Fruit fly (Drosophila melanogaster): ENCODE results near the gene Nnk.
A peak's percentile ranks its signal among the peaks of the same experiment; 100 is the strongest.

DNA sequence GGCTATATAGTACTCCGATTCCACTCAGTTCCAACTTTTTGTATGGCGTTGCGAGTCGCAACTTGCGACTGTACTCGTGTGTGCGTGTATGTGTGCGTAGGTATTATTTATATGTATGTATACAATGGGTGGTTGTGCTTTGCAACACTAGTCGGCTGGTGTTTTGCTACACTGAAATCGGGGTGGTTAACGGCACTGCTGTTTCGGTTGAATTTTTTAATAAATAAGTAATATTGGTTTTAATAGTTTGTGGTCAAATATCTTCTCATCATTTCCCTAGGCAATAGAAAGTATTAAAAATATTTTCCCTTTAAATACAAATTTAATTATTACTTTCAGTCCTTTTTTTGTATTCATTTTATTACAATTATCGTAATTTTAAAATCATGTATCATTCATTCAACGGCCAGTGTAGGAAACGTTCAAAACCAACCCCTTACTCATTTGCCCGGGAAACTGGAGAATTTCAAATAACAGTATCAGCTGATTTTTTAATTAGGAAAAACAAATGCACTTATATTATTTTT, 6.8 kb downstream of the Nnk start, which contains the start of gene CG7379:
- no peak for TF ChIP-seq vri (GFP tag; optimal IDR thresholded peaks at IDR 0.05)
- no peak for TF ChIP-seq CG15336 (GFP tag; IDR thresholded peaks at IDR 0.05)
- 0 out of 3 replicates have a peak, but pooled peaks have one; percentile 63 for TF ChIP-seq CG6163 (GFP tag; IDR thresholded peaks at IDR 0.05)
- peak; percentile 89 for TF ChIP-seq esn (GFP tag; optimal IDR thresholded peaks at IDR 0.05)
- peak; percentile 35 for TF ChIP-seq Lpt (GFP tag; optimal IDR thresholded peaks at IDR 0.05)
- peak; percentile 57 for TF ChIP-seq CG6808 (GFP tag; optimal IDR thresholded peaks at IDR 0.05)
